Worm (Caenorhabditis elegans): Measurements from ENCODE around the gene F35G12.12.

Gene F35G12.12

DNA sequence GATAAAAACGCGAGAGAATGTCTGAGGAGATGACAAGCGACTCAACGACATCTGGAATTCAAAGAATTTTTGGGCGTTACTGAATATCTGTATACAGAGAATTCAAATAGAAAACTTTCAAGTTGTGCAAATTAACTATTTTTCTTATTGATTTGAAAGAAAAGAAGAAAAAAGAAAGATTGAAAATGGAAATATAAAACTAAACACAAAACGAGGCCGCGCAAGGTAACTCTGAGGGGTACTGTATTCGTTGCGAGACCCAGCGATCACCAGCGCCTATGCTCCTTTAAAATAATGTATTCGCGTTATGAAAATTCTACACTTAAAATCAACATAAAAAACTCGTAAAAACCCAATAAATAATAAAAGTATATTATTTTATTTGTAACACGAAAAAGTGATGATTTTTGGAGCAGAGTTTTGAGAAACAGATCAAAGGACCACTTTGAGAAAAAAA lies 14.2 kb downstream of the F35G12.12 start, which contains the start of gene asb-1:
Gene asb-1, minus strand, starts transcription at position 51 of the 457 bp plus-strand sequence.
- TF ChIP-seq hlh-1 (tag; optimal IDR thresholded peaks at IDR 0.05): no peak
- no peak for TF ChIP-seq zip-8 (tag; optimal IDR thresholded peaks at IDR 0.05)
- no peak for TF ChIP-seq nhr-2 (tag; optimal IDR thresholded peaks at IDR 0.05)
- no peak for TF ChIP-seq elt-3 (tag; optimal IDR thresholded peaks at IDR 0.05)
- TF ChIP-seq unc-39 (tag; optimal IDR thresholded peaks at IDR 0.05): no peak
- no peak for TF ChIP-seq cnd-1 (tag; optimal IDR thresholded peaks at IDR 0.05)
- TF ChIP-seq nhr-28 (tag; optimal IDR thresholded peaks at IDR 0.05): no peak
- no peak for TF ChIP-seq bed-3 (GFP tag; optimal IDR thresholded peaks at IDR 0.05)
- TF ChIP-seq nhr-12 (tag; optimal IDR thresholded peaks at IDR 0.05): no peak
- no peak for TF ChIP-seq ceh-39 (tag; optimal IDR thresholded peaks at IDR 0.05)
- no peak for TF ChIP-seq sem-2 (GFP tag; optimal IDR thresholded peaks at IDR 0.05)
- TF ChIP-seq ztf-11 (tag; optimal IDR thresholded peaks at IDR 0.05): no peak

DNA sequence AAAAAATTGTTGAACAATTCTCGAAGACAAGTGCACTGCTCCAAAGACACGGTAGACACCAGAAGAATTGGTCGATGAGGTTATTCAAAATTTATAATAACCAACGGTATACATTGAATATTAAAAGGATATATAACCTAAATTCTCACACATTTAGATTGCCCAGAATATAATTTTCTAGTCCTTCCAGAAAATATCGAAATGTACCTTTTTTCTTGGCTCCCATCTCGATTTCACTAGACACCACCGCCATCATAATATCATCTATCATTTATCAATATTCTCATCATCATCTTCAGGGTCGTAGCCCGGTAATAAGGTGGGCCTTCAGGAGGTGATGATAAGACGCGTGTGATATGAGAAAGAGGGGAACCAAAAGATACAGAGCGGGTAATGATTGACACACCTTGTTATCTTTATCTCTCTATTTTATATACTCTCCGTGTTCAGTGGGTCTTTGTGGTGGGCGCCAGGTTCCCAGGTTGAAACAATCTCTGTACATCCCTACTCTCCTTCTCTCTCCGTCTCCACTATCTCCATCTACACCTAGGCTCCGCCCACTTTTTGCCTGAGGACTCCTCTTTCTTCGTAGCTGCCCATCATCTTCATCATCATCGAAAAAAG lies 18.7 kb downstream of the F35G12.12 start, which contains the start of gene mab-21:
Gene mab-21, plus strand, starts transcription at position 615 of the 624 bp plus-strand sequence.
- TF ChIP-seq drap-1 (GFP tag; optimal IDR thresholded peaks at IDR 0.05) (no peak), lin-32 (GFP tag; optimal IDR thresholded peaks at IDR 0.05) (no peak), ham-2 (GFP tag; optimal IDR thresholded peaks at IDR 0.05) (no peak), elt-3 (tag; optimal IDR thresholded peaks at IDR 0.05) (peak; percentile 47), snpc-4 (tag; optimal IDR thresholded peaks at IDR 0.05) (no peak), ceh-83 (GFP tag; optimal IDR thresholded peaks at IDR 0.05) (no peak), elt-1 (tag; optimal IDR thresholded peaks at IDR 0.05; ENCODE audit: borderline replicate concordance, insufficient read depth) (peak; percentile 29), blmp-1 (tag; optimal IDR thresholded peaks at IDR 0.05) (no peak), unc-62 (GFP tag; optimal IDR thresholded peaks at IDR 0.05) (peak; percentile 63)

DNA sequence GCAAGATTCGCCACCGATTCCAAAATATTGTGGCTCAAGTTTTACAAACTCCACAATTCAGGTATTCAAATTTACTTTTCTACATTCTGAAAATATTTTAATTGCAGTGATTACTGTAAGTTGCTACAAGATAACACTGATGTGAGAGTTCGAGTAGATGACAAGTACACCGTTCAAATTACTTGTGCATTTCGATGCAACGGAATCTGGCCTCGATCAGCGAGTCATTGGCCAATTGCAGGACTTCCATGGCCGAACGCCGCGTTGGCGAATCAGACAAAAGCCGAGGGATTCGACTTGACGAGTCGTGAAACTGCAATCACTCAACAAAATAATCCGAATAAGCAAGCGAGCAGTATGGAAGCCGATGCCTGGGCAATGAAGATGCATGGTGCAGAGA lies 19.7 kb downstream of the F35G12.12 start:
- TF ChIP-seq pha-4 (tag; optimal IDR thresholded peaks at IDR 0.05) (no peak), M03D4.4 (tag; optimal IDR thresholded peaks at IDR 0.05) (no peak), mls-2 (tag; optimal IDR thresholded peaks at IDR 0.05) (no peak), bed-3 (GFP tag; optimal IDR thresholded peaks at IDR 0.05) (no peak), flh-1 (GFP tag; optimal IDR thresholded peaks at IDR 0.05) (no peak), ceh-43 (GFP tag; optimal IDR thresholded peaks at IDR 0.05) (no peak), hlh-1 (tag; optimal IDR thresholded peaks at IDR 0.05) (no peak), nhr-76 (tag; optimal IDR thresholded peaks at IDR 0.05) (no peak), ceh-83 (GFP tag; optimal IDR thresholded peaks at IDR 0.05) (no peak), zip-8 (tag; optimal IDR thresholded peaks at IDR 0.05) (no peak), drap-1 (GFP tag; optimal IDR thresholded peaks at IDR 0.05) (no peak)

DNA sequence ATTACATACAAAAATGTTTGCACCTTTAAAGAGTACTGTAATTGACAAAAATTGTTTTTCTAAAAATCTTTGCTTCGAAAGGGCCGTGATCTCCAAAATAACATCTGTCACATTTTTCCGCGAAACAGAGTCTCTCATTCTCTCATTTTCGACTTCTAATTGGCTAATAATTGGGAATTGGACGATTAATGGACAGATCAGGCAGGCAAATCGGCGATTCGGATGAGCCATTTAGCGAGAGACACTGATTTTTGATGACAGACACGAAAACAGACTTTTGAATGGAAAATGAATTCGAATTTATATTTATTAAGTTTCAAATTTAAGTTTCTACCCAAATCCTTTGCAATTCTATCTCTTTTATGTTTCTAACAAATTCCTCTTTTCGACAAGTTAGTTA lies 22.2 kb downstream of the F35G12.12 start:
- TF ChIP-seq mab-5 (tag; optimal IDR thresholded peaks at IDR 0.05): no peak
- no peak for TF ChIP-seq unc-120 (tag; optimal IDR thresholded peaks at IDR 0.05; ENCODE audit: poor library complexity, severe bottlenecking)
- TF ChIP-seq elt-1 (tag; optimal IDR thresholded peaks at IDR 0.05; ENCODE audit: borderline replicate concordance, insufficient read depth): no peak
- TF ChIP-seq tbx-8 (GFP tag; optimal IDR thresholded peaks at IDR 0.05): no peak
- TF ChIP-seq lin-32 (GFP tag; optimal IDR thresholded peaks at IDR 0.05): no peak
- TF ChIP-seq ztf-11 (tag; optimal IDR thresholded peaks at IDR 0.05): no peak
- TF ChIP-seq unc-62 (GFP tag; optimal IDR thresholded peaks at IDR 0.05): no peak
- TF ChIP-seq nhr-12 (tag; optimal IDR thresholded peaks at IDR 0.05): no peak
- TF ChIP-seq hlh-1 (tag; optimal IDR thresholded peaks at IDR 0.05): no peak
- no peak for TF ChIP-seq snpc-4 (tag; optimal IDR thresholded peaks at IDR 0.05)
- TF ChIP-seq ceh-83 (GFP tag; optimal IDR thresholded peaks at IDR 0.05): no peak
- no peak for TF ChIP-seq drap-1 (GFP tag; optimal IDR thresholded peaks at IDR 0.05)
- no peak for TF ChIP-seq mls-2 (tag; optimal IDR thresholded peaks at IDR 0.05)

DNA sequence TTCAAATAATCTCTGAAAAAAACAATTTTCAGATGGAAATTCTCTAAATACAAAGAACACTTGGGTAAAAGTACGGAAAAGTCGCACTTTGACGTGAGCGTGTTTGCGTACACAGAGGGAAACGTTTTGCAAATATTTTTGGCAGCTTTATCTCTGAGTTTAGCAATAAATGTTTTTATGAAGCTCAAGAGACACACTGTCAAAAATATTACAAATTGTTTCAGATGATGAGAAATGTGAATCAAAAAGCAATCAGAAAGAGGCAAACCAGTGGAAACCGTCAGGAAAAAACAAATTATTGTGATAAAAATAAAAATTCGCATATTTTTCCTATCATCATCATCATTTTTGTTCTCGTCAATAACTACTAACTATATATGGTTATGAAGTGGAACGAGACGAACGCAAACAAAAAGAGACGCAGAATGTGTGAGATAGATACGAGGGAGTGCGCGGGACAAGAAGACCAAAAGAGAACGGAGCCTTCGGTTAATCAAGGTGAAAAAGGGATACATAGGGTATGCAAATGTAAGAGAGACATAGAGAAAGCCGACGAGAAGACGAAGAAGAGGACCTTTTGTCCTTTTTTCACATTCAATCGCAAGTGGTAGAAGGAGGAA lies 30.8 kb downstream of the F35G12.12 start, which contains the start of gene sel-2:
Gene sel-2, minus strand, starts transcription at position 51 of the 620 bp plus-strand sequence.
- TF ChIP-seq sem-2 (GFP tag; optimal IDR thresholded peaks at IDR 0.05) (no peak), bed-3 (GFP tag; optimal IDR thresholded peaks at IDR 0.05) (no peak), nhr-2 (tag; optimal IDR thresholded peaks at IDR 0.05) (peak; percentile 62), nhr-76 (tag; optimal IDR thresholded peaks at IDR 0.05) (no peak), elt-3 (tag; optimal IDR thresholded peaks at IDR 0.05) (no peak), flh-1 (GFP tag; optimal IDR thresholded peaks at IDR 0.05) (no peak), zip-8 (tag; optimal IDR thresholded peaks at IDR 0.05) (no peak), M03D4.4 (tag; optimal IDR thresholded peaks at IDR 0.05) (no peak), nhr-237 (tag; optimal IDR thresholded peaks at IDR 0.05) (no peak), snpc-4 (tag; optimal IDR thresholded peaks at IDR 0.05) (no peak), mep-1 (tag; optimal IDR thresholded peaks at IDR 0.05) (no peak), ceh-83 (GFP tag; optimal IDR thresholded peaks at IDR 0.05) (no peak), lin-32 (GFP tag; optimal IDR thresholded peaks at IDR 0.05) (no peak), tbx-8 (GFP tag; optimal IDR thresholded peaks at IDR 0.05) (no peak), ztf-11 (tag; optimal IDR thresholded peaks at IDR 0.05) (no peak), hlh-1 (tag; optimal IDR thresholded peaks at IDR 0.05) (no peak), lin-13 (tag; optimal IDR thresholded peaks at IDR 0.05) (no peak), mab-5 (tag; optimal IDR thresholded peaks at IDR 0.05) (no peak), drap-1 (GFP tag; optimal IDR thresholded peaks at IDR 0.05) (no peak), sptf-1 (tag; optimal IDR thresholded peaks at IDR 0.05) (peak; percentile 39), nhr-28 (tag; optimal IDR thresholded peaks at IDR 0.05) (no peak), unc-39 (tag; optimal IDR thresholded peaks at IDR 0.05) (no peak), ceh-39 (tag; optimal IDR thresholded peaks at IDR 0.05) (no peak), ceh-43 (GFP tag; optimal IDR thresholded peaks at IDR 0.05) (no peak), cnd-1 (tag; optimal IDR thresholded peaks at IDR 0.05) (peak; percentile 9), unc-120 (tag; optimal IDR thresholded peaks at IDR 0.05; ENCODE audit: poor library complexity, severe bottlenecking) (peak; percentile 80), lsy-2 (tag; optimal IDR thresholded peaks at IDR 0.05) (no peak), ces-1 (GFP tag; optimal IDR thresholded peaks at IDR 0.05) (peak; percentile 69), blmp-1 (tag; optimal IDR thresholded peaks at IDR 0.05) (no peak), elt-1 (tag; optimal IDR thresholded peaks at IDR 0.05; ENCODE audit: borderline replicate concordance, insufficient read depth) (no peak), mls-2 (tag; optimal IDR thresholded peaks at IDR 0.05) (no peak)

Data from whole organism, mixed stage, embryonic.